Worm (Caenorhabditis elegans) whole organism, late embryonic: ENCODE data around the gene thn-5.
"Not testable (repeated sequence)": the region's sequence is repeated elsewhere in the genome, so short reads cannot be mapped to it uniquely, and the experiment has no call there.

Experiments used
- C08G9.2 ChIP-seq: sonication (generic microtip); optimal IDR thresholded peaks from 2 replicates; lab custom pipeline; 2016; ENCODE audit warnings: mild to moderate bottlenecking, missing genetic modification characterization, moderate library complexity, missing compliant biosample characterization
- K02D7.2 ChIP-seq: sonication (generic microtip); optimal IDR thresholded peaks from 2 replicates; lab custom pipeline; 2017; ENCODE audit warnings: mild to moderate bottlenecking, missing genetic modification characterization, missing compliant biosample characterization
- K09A11.1 ChIP-seq: sonication (generic microtip); optimal IDR thresholded peaks from 2 replicates; lab custom pipeline; 2017; ENCODE audit warnings: antibody characterized with exemption, mild to moderate bottlenecking, missing genetic modification characterization, missing compliant biosample characterization; ENCODE audit not compliant: insufficient read depth
- T23F11.4 ChIP-seq: fragments of 200-800 bp; sonication (Bioruptor generic); optimal IDR thresholded peaks from 2 replicates; lab custom pipeline; 2018; ENCODE audit warnings: mild to moderate bottlenecking, missing genetic modification characterization, missing compliant biosample characterization
- ahr-1 ChIP-seq: sonication (generic microtip); optimal IDR thresholded peaks from 2 replicates; lab custom pipeline; 2016; ENCODE audit warnings: missing genetic modification characterization, missing compliant biosample characterization
- ama-1 ChIP-seq: fragments of 150-350 bp; optimal IDR thresholded peaks from 2 replicates; lab custom pipeline; 2014
- ceh-19 ChIP-seq: fragments of 200-800 bp; sonication (Bioruptor generic); optimal IDR thresholded peaks from 2 replicates; lab custom pipeline; 2018; ENCODE audit warnings: mild to moderate bottlenecking, missing genetic modification characterization, missing compliant biosample characterization
- ceh-22 ChIP-seq: sonication (generic microtip); optimal IDR thresholded peaks from 2 replicates; lab custom pipeline; 2017; ENCODE audit warnings: missing biosample characterization, missing genetic modification characterization
- ceh-31 ChIP-seq: sonication (generic microtip); optimal IDR thresholded peaks from 2 replicates; lab custom pipeline; 2016; ENCODE audit warnings: missing genetic modification characterization, missing compliant biosample characterization
- ceh-9 ChIP-seq: sonication (generic microtip); optimal IDR thresholded peaks from 2 replicates; lab custom pipeline; 2016; ENCODE audit warnings: mild to moderate bottlenecking, missing genetic modification characterization, inconsistent platforms, missing compliant biosample characterization
- dmd-4 ChIP-seq: sonication (generic microtip); optimal IDR thresholded peaks from 2 replicates; lab custom pipeline; 2016; ENCODE audit warnings: borderline replicate concordance, missing genetic modification characterization, missing compliant biosample characterization
- elt-2 ChIP-seq: sonication (generic microtip); optimal IDR thresholded peaks from 2 replicates; lab custom pipeline; 2016; ENCODE audit warnings: missing genetic modification reagents, missing genetic modification characterization, missing compliant biosample characterization
- elt-4 ChIP-seq: sonication (generic microtip); optimal IDR thresholded peaks from 2 replicates; lab custom pipeline; 2016; ENCODE audit warnings: missing genetic modification characterization, missing compliant biosample characterization
- eyg-1 ChIP-seq: sonication (generic microtip); optimal IDR thresholded peaks from 2 replicates; lab custom pipeline; 2016; ENCODE audit warnings: missing genotype, missing genetic modification characterization, missing compliant biosample characterization
- fax-1 ChIP-seq: sonication (generic microtip); optimal IDR thresholded peaks from 2 replicates; lab custom pipeline; 2016; ENCODE audit warnings: missing genotype, missing genetic modification characterization, missing compliant biosample characterization
- hlh-13 ChIP-seq: fragments of 200-800 bp; sonication (Bioruptor generic); optimal IDR thresholded peaks from 2 replicates; lab custom pipeline; 2018; ENCODE audit warnings: mild to moderate bottlenecking, missing genetic modification characterization, missing compliant biosample characterization
- hlh-30 ChIP-seq: sonication (generic microtip); optimal IDR thresholded peaks from 2 replicates; lab custom pipeline; 2017; ENCODE audit warnings: antibody characterized with exemption, missing genetic modification characterization, missing compliant biosample characterization; ENCODE audit not compliant: insufficient read depth
- lin-11 ChIP-seq: fragments of 200-800 bp; sonication (Bioruptor generic); optimal IDR thresholded peaks from 2 replicates; lab custom pipeline; 2018; ENCODE audit warnings: mild to moderate bottlenecking, missing genetic modification characterization, missing compliant biosample characterization
- mec-3 ChIP-seq: sonication (generic microtip); optimal IDR thresholded peaks from 2 replicates; lab custom pipeline; 2016; ENCODE audit warnings: borderline replicate concordance, missing genetic modification characterization, missing compliant biosample characterization
- nfya-1 ChIP-seq: sonication (generic microtip); optimal IDR thresholded peaks from 2 replicates; lab custom pipeline; 2017; ENCODE audit warnings: missing genetic modification characterization, mild to moderate bottlenecking, missing compliant biosample characterization, antibody characterized with exemption, moderate library complexity
- nhr-11 ChIP-seq: fragments of 150-350 bp; optimal IDR thresholded peaks from 2 replicates; lab custom pipeline; 2014; ENCODE audit warnings: missing biosample characterization, missing genetic modification characterization
- npax-4 ChIP-seq: sonication (generic microtip); optimal IDR thresholded peaks from 2 replicates; lab custom pipeline; 2016; ENCODE audit warnings: missing genetic modification characterization, missing compliant biosample characterization
- odd-2 ChIP-seq: sonication (generic microtip); optimal IDR thresholded peaks from 2 replicates; lab custom pipeline; 2017; ENCODE audit warnings: antibody characterized with exemption, mild to moderate bottlenecking, missing genetic modification characterization, missing compliant biosample characterization
- pat-9 ChIP-seq: fragments of 200-800 bp; sonication (Bioruptor generic); optimal IDR thresholded peaks from 2 replicates; lab custom pipeline; 2018; ENCODE audit warnings: mild to moderate bottlenecking, missing genetic modification characterization, moderate library complexity, missing compliant biosample characterization
- pax-1 ChIP-seq: fragments of 150-350 bp; optimal IDR thresholded peaks from 2 replicates; lab custom pipeline; 2014; ENCODE audit warnings: missing biosample characterization, missing genetic modification characterization
- pros-1 ChIP-seq: fragments of 150-350 bp; optimal IDR thresholded peaks from 2 replicates; lab custom pipeline; 2014; ENCODE audit warnings: missing biosample characterization, missing genetic modification reagents, missing genetic modification characterization
- sox-2 ChIP-seq: fragments of 200-800 bp; sonication (Bioruptor generic); IDR thresholded peaks from 2 replicates; pipeline ENCODE4 v1.3.6; 2022; ENCODE audit warnings: missing genetic modification reagents, missing genetic modification characterization, missing compliant biosample characterization
- sox-4 ChIP-seq: sonication (generic microtip); optimal IDR thresholded peaks from 2 replicates; lab custom pipeline; 2017; ENCODE audit warnings: mild to moderate bottlenecking, missing genetic modification characterization, inconsistent platforms, missing compliant biosample characterization
- syd-9 ChIP-seq: sonication (generic microtip); optimal IDR thresholded peaks from 2 replicates; lab custom pipeline; 2016; ENCODE audit warnings: mild to moderate bottlenecking, missing genetic modification characterization, moderate library complexity, missing compliant biosample characterization
- unc-42 ChIP-seq: sonication (generic microtip); optimal IDR thresholded peaks from 2 replicates; lab custom pipeline; 2016; ENCODE audit warnings: missing genotype, missing genetic modification characterization, missing compliant biosample characterization
- unc-55 ChIP-seq: sonication (generic microtip); optimal IDR thresholded peaks from 2 replicates; lab custom pipeline; 2017; ENCODE audit warnings: missing biosample characterization, missing genetic modification reagents, missing genetic modification characterization
- unc-86 ChIP-seq: sonication (generic microtip); optimal IDR thresholded peaks from 2 replicates; lab custom pipeline; 2016; ENCODE audit warnings: missing genetic modification characterization, missing compliant biosample characterization

thn-5 gene

ce11 chrIV:5218496-5218895 is 12.1 kb upstream of the thn-5 start, which contains the start of gene nsph-4.2:
Gene nsph-4.2, plus strand, starts transcription at chrIV:5218796.
- not testable (repeated sequence) for TF ChIP-seq ama-1 (lab: Kevin White, UChicago); hlh-30 (tag; lab: Kevin White, UChicago); C08G9.2 (tag; lab: Kevin White, UChicago)

ce11 chrIV:5221721-5222120 is 8.9 kb upstream of the thn-5 start:
- TF ChIP-seq dmd-4 (tag; lab: Kevin White, UChicago) (no peak), elt-4 (tag; lab: Kevin White, UChicago) (peak; percentile 15)

ce11 chrIV:5224238-5224637 is 6.4 kb upstream of the thn-5 start, which contains the start of gene Y59E9AL.8:
Gene Y59E9AL.8, minus strand, starts transcription at chrIV:5224338.
- no peak for TF ChIP-seq ama-1 (lab: Kevin White, UChicago)
- no peak for TF ChIP-seq ceh-22 (tag; lab: Kevin White, UChicago)
- no peak for TF ChIP-seq unc-86 (tag; lab: Kevin White, UChicago)
- no peak for TF ChIP-seq K09A11.1 (tag; lab: Kevin White, UChicago)
- no peak for TF ChIP-seq lin-11 (tag; lab: Kevin White, UChicago)
- TF ChIP-seq pat-9, result no peak
- TF ChIP-seq elt-2 (tag; lab: Kevin White, UChicago), result no peak
- no peak for TF ChIP-seq ceh-31 (tag; lab: Kevin White, UChicago)
- no peak for TF ChIP-seq fax-1 (tag; lab: Kevin White, UChicago)
- no peak for TF ChIP-seq odd-2 (tag; lab: Kevin White, UChicago)
- no peak for TF ChIP-seq C08G9.2 (tag; lab: Kevin White, UChicago)
- TF ChIP-seq eyg-1 (tag; lab: Kevin White, UChicago), result no peak
- no peak for TF ChIP-seq K02D7.2 (tag; lab: Kevin White, UChicago)
- TF ChIP-seq syd-9 (tag; lab: Kevin White, UChicago), result no peak
- no peak for TF ChIP-seq mec-3 (tag; lab: Kevin White, UChicago)
- TF ChIP-seq ceh-19 (GFP tag; lab: Kevin White, UChicago), result no peak
- TF ChIP-seq pros-1 (tag; lab: Kevin White, UChicago), result no peak
- no peak for TF ChIP-seq nfya-1 (tag; lab: Kevin White, UChicago)
- TF ChIP-seq nhr-11, result no peak
- no peak for TF ChIP-seq unc-42 (tag; lab: Kevin White, UChicago)

- not testable (repeated sequence) for TF ChIP-seq eyg-1 (tag; lab: Kevin White, UChicago); npax-4 (tag; lab: Kevin White, UChicago); hlh-13
Measured at ce11 chrIV:5225277-5225822, 5.3 kb upstream of the thn-5 start, which contains the start of gene cylc-1. Gene cylc-1, minus strand, starts transcription at chrIV:5225772.

ce11 chrIV:5226552-5226951 is 4.1 kb upstream of the thn-5 start, which contains the start of gene nsph-4.1:
Gene nsph-4.1, plus strand, starts transcription at chrIV:5226852.
- TF ChIP-seq ceh-9; dmd-4 (tag; lab: Kevin White, UChicago); ahr-1: not testable (repeated sequence)

ce11 chrIV:5228619-5229018 is 2.0 kb upstream of the thn-5 start, which contains the start of gene thn-6:
Gene thn-6, plus strand, starts transcription at chrIV:5228919.
- no peak for TF ChIP-seq sox-2 (GFP tag; lab: Robert Waterston, UW)
- TF ChIP-seq unc-86 (tag; lab: Kevin White, UChicago), result no peak
- TF ChIP-seq pat-9, result no peak
- no peak for TF ChIP-seq sox-4 (tag; lab: Kevin White, UChicago)
- no peak for TF ChIP-seq T23F11.4
- no peak for TF ChIP-seq unc-55 (GFP tag; lab: Kevin White, UChicago)
- TF ChIP-seq pax-1 (tag; lab: Kevin White, UChicago), result no peak
- no peak for TF ChIP-seq syd-9 (tag; lab: Kevin White, UChicago)
